Fruit fly (Drosophila melanogaster) whole organism, embryonic: ENCODE measurements around the gene Jupiter.

Source experiments
- B-H1 ChIP-seq: fragments of 200-800 bp; sonication (Bioruptor generic); IDR thresholded peaks from 3 replicates; pipeline ENCODE4 v1.3.6; 2022; ENCODE audit warnings: missing biosample characterization, missing genetic modification characterization
- B-H2 ChIP-seq: fragments of 200-800 bp; sonication (Bioruptor generic); optimal IDR thresholded peaks from 2 replicates; lab custom pipeline; 2018; ENCODE audit warnings: missing biosample characterization, mild to moderate bottlenecking, missing genetic modification characterization
- BEAF-32 ChIP-seq: fragments of 200-800 bp; sonication (Bioruptor generic); optimal IDR thresholded peaks from 3 replicates; lab custom pipeline; 2017; ENCODE audit warnings: missing biosample characterization, missing genetic modification characterization, mild to moderate bottlenecking, moderate library complexity, missing genetic modification reagents
- CG10366 ChIP-seq: fragments of 200-800 bp; sonication (Bioruptor generic); IDR thresholded peaks from 2 replicates; pipeline ENCODE4 v1.3.6; 2022; ENCODE audit warnings: missing biosample characterization, missing genetic modification characterization
- CG10979 ChIP-seq: fragments of 200-800 bp; sonication (Bioruptor generic); optimal IDR thresholded peaks from 2 replicates; lab custom pipeline; 2018; ENCODE audit warnings: missing biosample characterization, mild to moderate bottlenecking, missing genetic modification characterization, moderate library complexity
- CG11504 ChIP-seq: fragments of 200-800 bp; sonication (Bioruptor generic); optimal IDR thresholded peaks from 3 replicates; lab custom pipeline; 2019; ENCODE audit warnings: missing biosample characterization, mild to moderate bottlenecking, missing genetic modification characterization, moderate library complexity
- CG12942 ChIP-seq: fragments of 200-800 bp; sonication (Bioruptor generic); optimal IDR thresholded peaks from 3 replicates; lab custom pipeline; 2016; ENCODE audit warnings: missing biosample characterization, missing genetic modification characterization
- CG1603 ChIP-seq: fragments of 200-800 bp; sonication (Bioruptor generic); optimal IDR thresholded peaks from 2 replicates; lab custom pipeline; 2019; ENCODE audit warnings: missing biosample characterization, mild to moderate bottlenecking, missing genetic modification characterization, moderate library complexity
- CG16779 ChIP-seq: fragments of 200-800 bp; sonication (Bioruptor generic); IDR thresholded peaks from 2 replicates; pipeline ENCODE4 v1.3.6; 2022; ENCODE audit warnings: missing biosample characterization, missing genetic modification characterization
- CG17385 ChIP-seq: fragments of 200-800 bp; sonication (Bioruptor generic); optimal IDR thresholded peaks from 3 replicates; lab custom pipeline; 2018; ENCODE audit warnings: missing biosample characterization, mild to moderate bottlenecking, missing genetic modification characterization
- CG17612 ChIP-seq: fragments of 200-800 bp; sonication (Bioruptor generic); IDR thresholded peaks from 2 replicates; pipeline ENCODE4 v1.3.6; 2022; ENCODE audit warnings: missing biosample characterization, missing genetic modification characterization
- CG1792 ChIP-seq: fragments of 200-800 bp; sonication (Bioruptor generic); optimal IDR thresholded peaks from 2 replicates; lab custom pipeline; 2016; ENCODE audit warnings: missing biosample characterization, missing genetic modification characterization
- CG18262 ChIP-seq: fragments of 200-800 bp; optimal IDR thresholded peaks from 3 replicates; lab custom pipeline; 2019; ENCODE audit warnings: missing biosample characterization, mild to moderate bottlenecking, missing genetic modification characterization, moderate library complexity
- CG2202 ChIP-seq: fragments of 200-800 bp; sonication (Bioruptor generic); optimal IDR thresholded peaks from 2 replicates; lab custom pipeline; 2018; ENCODE audit warnings: missing biosample characterization, mild to moderate bottlenecking, missing genetic modification characterization
- CG32532 ChIP-seq: fragments of 200-800 bp; sonication (Bioruptor generic); IDR thresholded peaks from 2 replicates; pipeline ENCODE4 v1.3.6; 2022; ENCODE audit warnings: missing biosample characterization, missing genetic modification characterization
- CG4730 ChIP-seq: fragments of 200-800 bp; sonication (Bioruptor generic); IDR thresholded peaks from 2 replicates; pipeline ENCODE4 v1.3.6; 2022; ENCODE audit warnings: missing biosample characterization, missing genetic modification characterization
- CG4854 ChIP-seq: fragments of 200-800 bp; sonication (Bioruptor generic); optimal IDR thresholded peaks from 2 replicates; lab custom pipeline; 2016; ENCODE audit warnings: missing biosample characterization, missing genetic modification characterization, inconsistent platforms
- CG7987 ChIP-seq: fragments of 200-800 bp; sonication (Bioruptor generic); optimal IDR thresholded peaks from 2 replicates; lab custom pipeline; 2018; ENCODE audit warnings: missing biosample characterization, mild to moderate bottlenecking, missing genetic modification characterization, moderate library complexity
- Dad ChIP-seq: fragments of 200-800 bp; sonication (Bioruptor generic); optimal IDR thresholded peaks from 3 replicates; lab custom pipeline; 2016; ENCODE audit warnings: missing biosample characterization, missing genetic modification characterization
- Dek ChIP-seq: fragments of 200-800 bp; sonication (Bioruptor generic); optimal IDR thresholded peaks from 3 replicates; lab custom pipeline; 2019; ENCODE audit warnings: missing biosample characterization, mild to moderate bottlenecking, missing genetic modification characterization, moderate library complexity
- Dip2 ChIP-seq: fragments of 200-800 bp; sonication (Bioruptor generic); IDR thresholded peaks from 2 replicates; pipeline ENCODE4 v1.3.6; 2022; ENCODE audit warnings: missing biosample characterization, missing genetic modification characterization
- Ets97D ChIP-seq: fragments of 200-800 bp; sonication (Bioruptor generic); optimal IDR thresholded peaks from 3 replicates; lab custom pipeline; 2016; ENCODE audit warnings: missing biosample characterization, missing genetic modification characterization
- Fer3 ChIP-seq: fragments of 200-800 bp; sonication (Bioruptor generic); optimal IDR thresholded peaks from 2 replicates; lab custom pipeline; 2018; ENCODE audit warnings: missing biosample characterization, mild to moderate bottlenecking, missing genetic modification characterization, moderate library complexity
- HLH54F ChIP-seq: fragments of 200-800 bp; sonication (Bioruptor generic); optimal IDR thresholded peaks from 3 replicates; lab custom pipeline; 2016; ENCODE audit warnings: missing biosample characterization, missing genetic modification characterization
- Hr3 ChIP-seq: fragments of 200-800 bp; sonication (Bioruptor generic); optimal IDR thresholded peaks from 3 replicates; lab custom pipeline; 2016; ENCODE audit warnings: missing biosample characterization, missing genetic modification characterization
- Meics ChIP-seq: fragments of 200-800 bp; sonication (Bioruptor generic); optimal IDR thresholded peaks from 2 replicates; lab custom pipeline; 2017; ENCODE audit warnings: missing biosample characterization, mild to moderate bottlenecking, missing genetic modification characterization
- Rfx ChIP-seq: fragments of 200-800 bp; sonication (Bioruptor generic); IDR thresholded peaks from 2 replicates; pipeline ENCODE4 v1.3.6; 2022; ENCODE audit warnings: missing biosample characterization, missing genetic modification characterization
- YL-1 ChIP-seq: fragments of 200-800 bp; sonication (Bioruptor generic); optimal IDR thresholded peaks from 3 replicates; lab custom pipeline; 2017; ENCODE audit warnings: missing biosample characterization, mild to moderate bottlenecking, missing genetic modification characterization
- aop ChIP-seq: fragments of 200-800 bp; sonication (Bioruptor generic); IDR thresholded peaks from 2 replicates; pipeline ENCODE4 v1.3.6; 2022; ENCODE audit warnings: missing biosample characterization, missing genetic modification characterization
- ap ChIP-seq: fragments of 200-800 bp; sonication (Bioruptor generic); IDR thresholded peaks from 2 replicates; pipeline ENCODE4 v1.3.6; 2022; ENCODE audit warnings: missing biosample characterization, missing genetic modification characterization
- chn ChIP-seq: fragments of 200-800 bp; sonication (Bioruptor generic); optimal IDR thresholded peaks from 2 replicates; lab custom pipeline; 2016; ENCODE audit warnings: missing biosample characterization, missing genetic modification characterization
- cwo ChIP-seq: fragments of 200-800 bp; sonication (Bioruptor generic); optimal IDR thresholded peaks from 3 replicates; lab custom pipeline; 2017; ENCODE audit warnings: missing biosample characterization, missing genetic modification characterization, mild to moderate bottlenecking, moderate library complexity, missing genetic modification reagents
- da ChIP-seq: fragments of 200-800 bp; sonication (Bioruptor generic); optimal IDR thresholded peaks from 2 replicates; lab custom pipeline; 2016; ENCODE audit warnings: missing biosample characterization, missing genetic modification characterization
- disco-r ChIP-seq: fragments of 200-800 bp; sonication (Bioruptor generic); optimal IDR thresholded peaks from 2 replicates; lab custom pipeline; 2016; ENCODE audit warnings: missing biosample characterization, missing genetic modification characterization
- emc ChIP-seq: fragments of 200-800 bp; sonication (Bioruptor generic); optimal IDR thresholded peaks from 2 replicates; lab custom pipeline; 2016; ENCODE audit warnings: missing biosample characterization, missing genetic modification characterization
- en ChIP-seq: fragments of 200-800 bp; sonication (Bioruptor generic); optimal IDR thresholded peaks from 2 replicates; lab custom pipeline; 2016; ENCODE audit warnings: missing biosample characterization, missing genetic modification characterization
- eyg ChIP-seq: fragments of 200-800 bp; sonication (Bioruptor generic); optimal IDR thresholded peaks from 3 replicates; lab custom pipeline; 2016; ENCODE audit warnings: missing biosample characterization, missing genetic modification characterization
- gt ChIP-seq: fragments of 200-800 bp; sonication (Bioruptor generic); IDR thresholded peaks from 2 replicates; pipeline ENCODE4 v1.3.6; 2022; ENCODE audit warnings: missing biosample characterization, missing genetic modification characterization
- hb ChIP-seq: fragments of 200-800 bp; sonication (Bioruptor generic); IDR thresholded peaks from 3 replicates; pipeline ENCODE4 v1.3.6; 2022; ENCODE audit warnings: missing biosample characterization, missing genetic modification characterization; ENCODE audit not compliant: partially characterized antibody
- inv ChIP-seq: fragments of 200-800 bp; sonication (Bioruptor generic); IDR thresholded peaks from 2 replicates; pipeline ENCODE4 v1.3.6; 2022; ENCODE audit warnings: missing biosample characterization, missing genetic modification characterization; ENCODE audit not compliant: partially characterized antibody
- jumu ChIP-seq: fragments of 200-800 bp; sonication (Bioruptor generic); optimal IDR thresholded peaks from 3 replicates; lab custom pipeline; 2016; ENCODE audit warnings: missing biosample characterization, missing genetic modification characterization
- ken ChIP-seq: fragments of 200-800 bp; sonication (Bioruptor generic); IDR thresholded peaks from 3 replicates; pipeline ENCODE4 v1.3.6; 2022; ENCODE audit warnings: missing biosample characterization, missing genetic modification characterization
- lola ChIP-seq, 3 experiments: fragments of >200 bp in 2 of 3; fragments of 200-800 bp in 1 of 3; sonication (Bioruptor generic) in 1 of 3; optimal IDR thresholded peaks; 2 replicates each; lab custom pipeline; 2017 to 2019; ENCODE audit warnings: missing biosample characterization in 3 of 3, missing genetic modification characterization in 3 of 3, mild to moderate bottlenecking in 1 of 3, moderate library complexity in 1 of 3
- lov ChIP-seq, 2 experiments: fragments of 200-800 bp in 1 of 2; fragments of >200 bp in 1 of 2; sonication (Bioruptor generic) in 1 of 2; IDR thresholded peaks in 1 of 2; optimal IDR thresholded peaks in 1 of 2; 2 replicates in 1 of 2; 3 replicates in 1 of 2; pipeline versions ENCODE4 v1.3.6 to Lab custom; 2017 to 2022; ENCODE audit warnings: missing biosample characterization in 1 of 2, missing genetic modification characterization in 1 of 2
- nmo ChIP-seq: fragments of 200-800 bp; sonication (Bioruptor generic); optimal IDR thresholded peaks from 2 replicates; lab custom pipeline; 2018; ENCODE audit warnings: missing biosample characterization, mild to moderate bottlenecking, missing genetic modification characterization, moderate library complexity
- otp ChIP-seq: fragments of 200-800 bp; sonication (Bioruptor generic); IDR thresholded peaks from 3 replicates; pipeline ENCODE4, ENCODE4 v1.3.6; 2022; ENCODE audit warnings: missing biosample characterization, missing genetic modification characterization
- p53 ChIP-seq: fragments of 200-800 bp; sonication (Bioruptor generic); optimal IDR thresholded peaks from 2 replicates; lab custom pipeline; 2016; ENCODE audit warnings: missing biosample characterization, missing genetic modification characterization
- ranshi ChIP-seq: fragments of 200-800 bp; sonication (Bioruptor generic); IDR thresholded peaks from 2 replicates; pipeline ENCODE4 v1.3.6; 2022; ENCODE audit warnings: missing biosample characterization, missing genetic modification characterization
- sens ChIP-seq: fragments of 200-800 bp; sonication (Bioruptor generic); peaks from one replicate; lab custom pipeline; 2016; ENCODE audit warnings: missing biosample characterization, missing genetic modification characterization
- shn ChIP-seq: fragments of 200-800 bp; sonication (Bioruptor generic); optimal IDR thresholded peaks from 3 replicates; lab custom pipeline; 2016; ENCODE audit warnings: missing biosample characterization, missing genetic modification characterization
- zfh2 ChIP-seq: fragments of 200-800 bp; sonication (Bioruptor generic); optimal IDR thresholded peaks from 2 replicates; lab custom pipeline; 2016; ENCODE audit warnings: missing biosample characterization, missing genetic modification characterization

Gene Jupiter

dm6 chr3R:11582253-11582589, 37.5 kb downstream of the Jupiter start (continued):
- TF ChIP-seq BEAF-32 (GFP tag; lab: Kevin White, UChicago) (no peak), CG1792 (GFP tag; lab: Kevin White, UChicago) (peak; percentile 50), CG17612 (GFP tag; lab: Robert Waterston, UW) (0 out of 2 replicates have a peak, but pooled peaks have one; percentile 18), Rfx (GFP tag; lab: Robert Waterston, UW) (peak; percentile 76), lov (optimal IDR thresholded peaks at IDR 0.05; lab: Kevin White, UChicago) (no peak), lov (GFP tag; IDR thresholded peaks at IDR 0.05; lab: Robert Waterston, UW) (peak; percentile 62; the same call in 2 of the 3 replicates), CG10979 (tag; lab: Kevin White, UChicago) (peak; percentile 46), B-H2 (no peak), Dip2 (GFP tag; lab: Robert Waterston, UW) (no peak), hb (GFP tag; lab: Robert Waterston, UW) (no peak), CG4730 (GFP tag; lab: Robert Waterston, UW) (peak; percentile 50; the same call in 1 of the 2 replicates), Fer3 (tag; lab: Kevin White, UChicago) (peak; percentile 60), Meics (GFP tag; lab: Kevin White, UChicago) (no peak), CG7987 (GFP tag; lab: Kevin White, UChicago) (peak; percentile 25), lola (GFP tag; optimal IDR thresholded peaks at IDR 0.05; lab: Kevin White, UChicago) (peak in 1 of 3 experiments; percentile 23), HLH54F (GFP tag; lab: Kevin White, UChicago) (peak; percentile 19), YL-1 (GFP tag; lab: Kevin White, UChicago) (no peak), CG4854 (GFP tag; lab: Kevin White, UChicago) (no peak), Dek (tag; lab: Kevin White, UChicago) (peak; percentile 47), CG12942 (GFP tag; lab: Kevin White, UChicago) (peak; percentile 72), CG2202 (no peak), CG16779 (GFP tag; lab: Robert Waterston, UW) (0 out of 2 replicates have a peak, but pooled peaks have one; percentile 34), Dad (GFP tag; lab: Kevin White, UChicago) (peak; percentile 53), nmo (GFP tag; lab: Kevin White, UChicago) (peak; percentile 74), aop (no peak), shn (peak; percentile 64), sens (peak; percentile 90), Ets97D (GFP tag; lab: Kevin White, UChicago) (peak; percentile 20), Hr3 (GFP tag; lab: Kevin White, UChicago) (peak; percentile 57), CG10366 (peak; percentile 80), B-H1 (peak; percentile 21; the same call in 1 of the 3 replicates), otp (GFP tag; lab: Robert Waterston, UW) (peak; percentile 64; the same call in 1 of the 3 replicates), chn (GFP tag; lab: Kevin White, UChicago) (peak; percentile 63), CG1603 (tag; lab: Kevin White, UChicago) (peak; percentile 84), CG17385 (GFP tag; lab: Kevin White, UChicago) (peak; percentile 75), CG11504 (tag; lab: Kevin White, UChicago) (no peak), da (GFP tag; lab: Kevin White, UChicago) (no peak), CG32532 (GFP tag; lab: Robert Waterston, UW) (peak; percentile 62), jumu (GFP tag; lab: Kevin White, UChicago) (peak; percentile 47), inv (GFP tag; lab: Robert Waterston, UW) (no peak), ranshi (peak; percentile 72), disco-r (peak; percentile 30), zfh2 (GFP tag; lab: Kevin White, UChicago) (peak; percentile 11), eyg (GFP tag; lab: Kevin White, UChicago) (peak; percentile 49), en (GFP tag; lab: Kevin White, UChicago) (peak; percentile 56), cwo (GFP tag; lab: Kevin White, UChicago) (peak; percentile 41), p53 (no peak), gt (GFP tag; lab: Robert Waterston, UW) (peak; percentile 41; the same call in 1 of the 2 replicates), ap (GFP tag; lab: Robert Waterston, UW) (peak; percentile 70), ken (GFP tag; lab: Robert Waterston, UW) (peak; percentile 74), emc (no peak), CG18262 (peak; percentile 66)
